Fruit fly (Drosophila melanogaster): ENCODE results near the gene CG42688.

Gene CG42688

DNA sequence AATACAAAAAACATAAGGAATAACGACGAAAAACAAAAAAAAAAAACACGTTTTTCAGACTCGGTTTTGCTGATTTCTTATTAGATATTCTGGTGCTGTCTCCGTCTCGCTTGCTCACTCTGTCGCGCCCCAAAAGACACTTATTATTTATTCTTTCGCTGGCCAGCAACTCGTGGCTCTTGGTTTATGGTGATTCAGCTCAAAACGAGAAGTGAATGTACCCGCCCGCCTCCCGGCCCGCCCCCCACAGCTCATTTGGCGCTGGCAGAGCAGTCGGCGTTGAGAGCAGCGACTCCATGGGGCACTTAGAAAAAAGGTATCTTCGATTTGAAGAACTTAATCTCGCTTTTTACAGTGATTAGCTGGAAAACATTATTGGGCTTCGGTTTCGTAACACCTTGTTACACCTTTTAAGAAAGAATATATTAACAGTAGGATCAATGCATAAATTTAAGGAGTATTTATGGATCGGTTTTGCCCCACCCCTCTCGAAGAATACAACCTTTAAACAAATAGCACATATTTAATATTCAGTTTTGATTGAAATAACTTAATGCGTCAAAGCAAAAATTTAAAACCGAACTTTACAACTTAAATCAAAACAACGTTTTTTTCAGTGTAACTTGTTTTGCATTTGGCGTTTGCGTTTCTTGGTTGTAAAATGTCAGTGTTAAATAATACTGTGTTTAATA is 41.0 kb downstream of the CG42688 start (continued):
- TF ChIP-seq CG12659 (GFP tag; optimal IDR thresholded peaks at IDR 0.05) (peak; percentile 67), Hr3 (GFP tag; optimal IDR thresholded peaks at IDR 0.05) (peak; percentile 54), CG2120 (GFP tag; optimal IDR thresholded peaks at IDR 0.05) (peak; percentile 84), Lhr (GFP tag; optimal IDR thresholded peaks at IDR 0.05) (peak; percentile 31), CG9437 (GFP tag; optimal IDR thresholded peaks at IDR 0.05) (peak; percentile 77), CG8478 (optimal IDR thresholded peaks at IDR 0.05) (no peak), sisA (GFP tag; IDR thresholded peaks at IDR 0.05) (peak; percentile 21; the same call in 1 of the 2 replicates), caup (GFP tag; optimal IDR thresholded peaks at IDR 0.05; ENCODE audit: severe bottlenecking) (peak; percentile 58), da (GFP tag; optimal IDR thresholded peaks at IDR 0.05) (no peak), HmgZ (tag; optimal IDR thresholded peaks at IDR 0.05) (peak; percentile 65), salm (tag; optimal IDR thresholded peaks at IDR 0.05) (peak; percentile 27), CkIIα-i1 (GFP tag; IDR thresholded peaks at IDR 0.05) (no peak), CG7928 (GFP tag; optimal IDR thresholded peaks at IDR 0.05) (peak; percentile 51), Sox102F (GFP tag; optimal IDR thresholded peaks at IDR 0.05) (peak; percentile 58), CG2875 (GFP tag; optimal IDR thresholded peaks at IDR 0.05) (peak; percentile 66), unpg (GFP tag; optimal IDR thresholded peaks at IDR 0.05) (peak; percentile 71), p53 (GFP tag; optimal IDR thresholded peaks at IDR 0.05) (peak; percentile 17), org-1 (GFP tag; optimal IDR thresholded peaks at IDR 0.05) (peak; percentile 71), C15 (GFP tag; IDR thresholded peaks at IDR 0.05) (no peak), ftz-f1 (GFP tag; optimal IDR thresholded peaks at IDR 0.05) (no peak), tio (GFP tag; optimal IDR thresholded peaks at IDR 0.05) (peak; percentile 79), Side (GFP tag; optimal IDR thresholded peaks at IDR 0.05) (peak; percentile 63), HmgD (GFP tag; optimal IDR thresholded peaks at IDR 0.05) (no peak), klu (GFP tag; IDR thresholded peaks at IDR 0.05) (peak; percentile 23; the same call in 1 of the 2 replicates), lmd (GFP tag; IDR thresholded peaks at IDR 0.05) (peak; percentile 73), Hr51 (GFP tag; optimal IDR thresholded peaks at IDR 0.05) (peak; percentile 59 to 73), CG5953 (GFP tag; IDR thresholded peaks at IDR 0.05) (no peak), hbn (GFP tag; IDR thresholded peaks at IDR 0.05; ENCODE audit: partially characterized antibody) (no peak), CG6813 (GFP tag; optimal IDR thresholded peaks at IDR 0.05) (no peak), CG13775 (GFP tag; optimal IDR thresholded peaks at IDR 0.05) (peak; percentile 82), prd (optimal IDR thresholded peaks at IDR 0.05) (no peak), prd (GFP tag; IDR thresholded peaks at IDR 0.05) (peak; percentile 58; the same call in 2 of the 3 replicates), Dp (GFP tag; optimal IDR thresholded peaks at IDR 0.05) (no peak), run (tag; optimal IDR thresholded peaks at IDR 0.05) (no peak), usp (GFP tag; optimal IDR thresholded peaks at IDR 0.05) (no peak), kah (GFP tag; optimal IDR thresholded peaks at IDR 0.05) (peak; percentile 11), CG11504 (tag; optimal IDR thresholded peaks at IDR 0.05) (peak; percentile 77), gem (tag; optimal IDR thresholded peaks at IDR 0.05) (peak; percentile 88), CG18599 (GFP tag; optimal IDR thresholded peaks at IDR 0.05) (peak; percentile 76), Max (GFP tag; optimal IDR thresholded peaks at IDR 0.05) (peak; percentile 59), B-H1 (GFP tag; IDR thresholded peaks at IDR 0.05) (peak; percentile 32; the same call in 1 of the 3 replicates), CG32767 (GFP tag; IDR thresholded peaks at IDR 0.05) (peak; percentile 20; the same call in 1 of the 2 replicates), CG17612 (GFP tag; IDR thresholded peaks at IDR 0.05) (no peak), Meics (GFP tag; optimal IDR thresholded peaks at IDR 0.05) (peak; percentile 85), pho (GFP tag; optimal IDR thresholded peaks at IDR 0.05) (peak; percentile 74), trem (tag; optimal IDR thresholded peaks at IDR 0.05) (peak; percentile 42), ewg (GFP tag; optimal IDR thresholded peaks at IDR 0.05) (peak; percentile 51), CG3995 (GFP tag; optimal IDR thresholded peaks at IDR 0.05) (peak; percentile 27), tup (GFP tag; optimal IDR thresholded peaks at IDR 0.05) (peak; percentile 26)

All from whole organism, embryonic.